Fruit fly (Drosophila melanogaster) whole organism, prepupa: ENCODE data around the gene Pstk.

Experiments used
- CG10631 ChIP-seq: fragments of 200-800 bp; sonication (Bioruptor generic); optimal IDR thresholded peaks from 2 replicates; lab custom pipeline; 2016; ENCODE audit warnings: missing biosample characterization, missing genetic modification characterization
- CG10669 ChIP-seq: fragments of 200-800 bp; sonication (Bioruptor generic); optimal IDR thresholded peaks from 3 replicates; lab custom pipeline; 2018; ENCODE audit warnings: missing biosample characterization, mild to moderate bottlenecking, missing genetic modification characterization, moderate library complexity
- CG11294 ChIP-seq: fragments of 200-800 bp; sonication (Bioruptor generic); IDR thresholded peaks from 2 replicates; pipeline ENCODE4 v1.3.6; 2022; ENCODE audit warnings: missing biosample characterization, missing genetic modification characterization
- CG11762 ChIP-seq: fragments of 200-800 bp; sonication (Bioruptor generic); optimal IDR thresholded peaks from 3 replicates; lab custom pipeline; 2016; ENCODE audit warnings: missing biosample characterization, missing genetic modification characterization; ENCODE audit not compliant: insufficient read depth
- CG16779 ChIP-seq: fragments of 200-800 bp; sonication (Bioruptor generic); optimal IDR thresholded peaks from 3 replicates; lab custom pipeline; 2017; ENCODE audit warnings: missing biosample characterization, mild to moderate bottlenecking, missing genetic modification characterization
- CG3032 ChIP-seq: fragments of 200-800 bp; optimal IDR thresholded peaks from 2 replicates; lab custom pipeline; 2019; ENCODE audit warnings: missing biosample characterization, mild to moderate bottlenecking, missing genetic modification characterization, moderate library complexity
- CG31627 ChIP-seq: fragments of 200-800 bp; sonication (Bioruptor generic); optimal IDR thresholded peaks from 3 replicates; lab custom pipeline; 2016; ENCODE audit warnings: missing biosample characterization, missing genetic modification characterization
- CG3919 ChIP-seq: fragments of 200-800 bp; sonication (Bioruptor generic); optimal IDR thresholded peaks from 3 replicates; lab custom pipeline; 2016; ENCODE audit warnings: missing biosample characterization, missing genetic modification characterization
- CG4318 ChIP-seq: fragments of 200-800 bp; sonication (Bioruptor generic); optimal IDR thresholded peaks from 3 replicates; lab custom pipeline; 2017; ENCODE audit warnings: missing biosample characterization, mild to moderate bottlenecking, missing genetic modification characterization
- CG6163 ChIP-seq: fragments of 200-800 bp; sonication (Bioruptor generic); IDR thresholded peaks from 3 replicates; pipeline ENCODE4 v1.3.6; 2022; ENCODE audit warnings: missing biosample characterization, missing genetic modification characterization
- CG6276 ChIP-seq: fragments of 200-800 bp; sonication (Bioruptor generic); optimal IDR thresholded peaks from 2 replicates; lab custom pipeline; 2017; ENCODE audit warnings: missing biosample characterization, mild to moderate bottlenecking, missing genetic modification characterization
- CG6792 ChIP-seq: fragments of 200-800 bp; sonication (Bioruptor generic); optimal IDR thresholded peaks from 3 replicates; lab custom pipeline; 2016; ENCODE audit warnings: missing biosample characterization, missing genetic modification characterization
- CG6808 ChIP-seq: fragments of 200-800 bp; sonication (Bioruptor generic); optimal IDR thresholded peaks from 3 replicates; lab custom pipeline; 2017; ENCODE audit warnings: missing biosample characterization, missing genetic modification characterization, mild to moderate bottlenecking, moderate library complexity, missing genetic modification reagents
- CG6854 ChIP-seq: fragments of 200-800 bp; sonication (Bioruptor generic); optimal IDR thresholded peaks from 2 replicates; lab custom pipeline; 2017; ENCODE audit warnings: missing biosample characterization, mild to moderate bottlenecking, missing genetic modification characterization
- CG7368 ChIP-seq: fragments of 200-800 bp; sonication (Bioruptor generic); optimal IDR thresholded peaks from 3 replicates; lab custom pipeline; 2016; ENCODE audit warnings: missing biosample characterization, missing genetic modification characterization
- CG8632 ChIP-seq: fragments of 200-800 bp; sonication (Bioruptor generic); optimal IDR thresholded peaks from 3 replicates; lab custom pipeline; 2016; ENCODE audit warnings: missing biosample characterization, missing genetic modification characterization
- CG9139 ChIP-seq: fragments of 200-800 bp; sonication (Bioruptor generic); optimal IDR thresholded peaks from 3 replicates; lab custom pipeline; 2017; ENCODE audit warnings: missing biosample characterization, mild to moderate bottlenecking, missing genetic modification characterization
- Eip75B ChIP-seq: fragments of 200-800 bp; sonication (Bioruptor generic); optimal IDR thresholded peaks from 3 replicates; lab custom pipeline; 2016; ENCODE audit warnings: missing biosample characterization, missing genetic modification characterization
- Eip78C ChIP-seq: fragments of 200-800 bp; sonication (Bioruptor generic); peaks from one replicate; lab custom pipeline; 2016; ENCODE audit warnings: missing biosample characterization, missing genetic modification characterization
- Ets21C ChIP-seq: fragments of 200-800 bp; sonication (Bioruptor generic); optimal IDR thresholded peaks from 3 replicates; lab custom pipeline; 2016; ENCODE audit warnings: missing biosample characterization, missing genetic modification characterization
- Ets96B ChIP-seq: fragments of 200-800 bp; optimal IDR thresholded peaks from 2 replicates; lab custom pipeline; 2019; ENCODE audit warnings: missing biosample characterization, mild to moderate bottlenecking, missing genetic modification characterization, moderate library complexity
- Gug ChIP-seq: fragments of 200-800 bp; sonication (Bioruptor generic); IDR thresholded peaks from 2 replicates; pipeline ENCODE4 v1.3.6; 2022; ENCODE audit warnings: missing biosample characterization, missing genetic modification characterization
- Hr38 ChIP-seq: sonication (Bioruptor generic); optimal IDR thresholded peaks from 2 replicates; lab custom pipeline; 2016; ENCODE audit warnings: missing biosample characterization, missing genetic modification characterization
- Hr4 ChIP-seq: fragments of 200-800 bp; sonication (Bioruptor generic); optimal IDR thresholded peaks from 3 replicates; lab custom pipeline; 2016; ENCODE audit warnings: missing biosample characterization, missing genetic modification characterization
- Met ChIP-seq: fragments of 200-800 bp; sonication (Bioruptor generic); optimal IDR thresholded peaks from 3 replicates; lab custom pipeline; 2016; ENCODE audit warnings: missing biosample characterization, missing genetic modification characterization
- OdsH ChIP-seq: fragments of 200-800 bp; sonication (Bioruptor generic); optimal IDR thresholded peaks from 3 replicates; lab custom pipeline; 2016; ENCODE audit warnings: missing biosample characterization, missing genetic modification characterization
- Smox ChIP-seq: fragments of 200-800 bp; sonication (Bioruptor generic); optimal IDR thresholded peaks from 3 replicates; lab custom pipeline; 2016; ENCODE audit warnings: missing biosample characterization, missing genetic modification characterization
- Sox102F ChIP-seq: fragments of 200-800 bp; sonication (Bioruptor generic); optimal IDR thresholded peaks from 2 replicates; lab custom pipeline; 2016; ENCODE audit warnings: missing biosample characterization, mild to moderate bottlenecking, missing genetic modification characterization
- Sox14 ChIP-seq: fragments of 200-800 bp; sonication (Bioruptor generic); optimal IDR thresholded peaks from 3 replicates; lab custom pipeline; 2016; ENCODE audit warnings: missing biosample characterization, missing genetic modification characterization
- Sox15 ChIP-seq: fragments of 200-800 bp; sonication (Bioruptor generic); optimal IDR thresholded peaks from 3 replicates; lab custom pipeline; 2016; ENCODE audit warnings: missing biosample characterization, missing genetic modification characterization
- achi ChIP-seq: fragments of 200-800 bp; sonication (Bioruptor generic); optimal IDR thresholded peaks from 3 replicates; lab custom pipeline; 2016; ENCODE audit warnings: missing biosample characterization, missing genetic modification characterization
- acj6 ChIP-seq: fragments of 200-800 bp; sonication (Bioruptor generic); optimal IDR thresholded peaks from 3 replicates; lab custom pipeline; 2016; ENCODE audit warnings: missing biosample characterization, missing genetic modification characterization
- cyc ChIP-seq: fragments of 200-800 bp; sonication (Bioruptor generic); optimal IDR thresholded peaks from 3 replicates; lab custom pipeline; 2016; ENCODE audit warnings: missing biosample characterization, missing genetic modification characterization
- dac ChIP-seq: fragments of 200-800 bp; sonication (Bioruptor generic); optimal IDR thresholded peaks from 2 replicates; lab custom pipeline; 2017; ENCODE audit warnings: missing biosample characterization, mild to moderate bottlenecking, missing genetic modification characterization
- dsx ChIP-seq: fragments of 200-800 bp; optimal IDR thresholded peaks from 3 replicates; lab custom pipeline; 2019; ENCODE audit warnings: missing biosample characterization, mild to moderate bottlenecking, missing genetic modification characterization, moderate library complexity; ENCODE audit not compliant: poor library complexity, severe bottlenecking
- esn ChIP-seq: fragments of 200-800 bp; sonication (Bioruptor generic); optimal IDR thresholded peaks from 2 replicates; lab custom pipeline; 2016; ENCODE audit warnings: missing biosample characterization, mild to moderate bottlenecking, missing genetic modification characterization, moderate library complexity
- fd59A ChIP-seq: fragments of 200-800 bp; sonication (Bioruptor generic); optimal IDR thresholded peaks from 2 replicates; lab custom pipeline; 2017; ENCODE audit warnings: missing biosample characterization, mild to moderate bottlenecking, missing genetic modification characterization, missing genetic modification reagents
- lz ChIP-seq: fragments of 200-800 bp; sonication (Bioruptor generic); optimal IDR thresholded peaks from 3 replicates; lab custom pipeline; 2016; ENCODE audit warnings: missing biosample characterization, missing genetic modification characterization
- net ChIP-seq: fragments of 200-800 bp; sonication (Bioruptor generic); optimal IDR thresholded peaks from 3 replicates; lab custom pipeline; 2016; ENCODE audit warnings: missing biosample characterization, missing genetic modification characterization
- salr ChIP-seq, 2 experiments: fragments of 200-800 bp; sonication (Bioruptor generic); optimal IDR thresholded peaks; 3 replicates each; lab custom pipeline; 2016 to 2018; ENCODE audit warnings: missing biosample characterization in 2 of 2, missing genetic modification characterization in 2 of 2, mild to moderate bottlenecking in 1 of 2
- spab ChIP-seq: fragments of 200-800 bp; sonication (Bioruptor generic); optimal IDR thresholded peaks from 2 replicates; lab custom pipeline; 2017; ENCODE audit warnings: missing biosample characterization, mild to moderate bottlenecking, missing genetic modification characterization, missing genetic modification reagents
- ss ChIP-seq, 2 experiments: fragments of 200-800 bp; sonication (Bioruptor generic); optimal IDR thresholded peaks; 2 replicates in 1 of 2; 3 replicates in 1 of 2; lab custom pipeline; 2017 to 2018; ENCODE audit warnings: mild to moderate bottlenecking in 2 of 2, missing biosample characterization in 2 of 2, missing genetic modification characterization in 2 of 2, moderate library complexity in 1 of 2
- vri ChIP-seq: fragments of 200-800 bp; sonication (Bioruptor generic); optimal IDR thresholded peaks from 3 replicates; lab custom pipeline; 2016; ENCODE audit warnings: missing biosample characterization, mild to moderate bottlenecking, missing genetic modification characterization

Pstk gene

dm6 chrX:19597684-19598363 is 20.5 kb downstream of the Pstk start, which contains the start of gene RpS10b (continued):
- TF ChIP-seq CG10631 (peak; percentile 31), cyc (GFP tag; lab: Kevin White, UChicago) (peak; percentile 84), Eip78C (GFP tag; lab: Kevin White, UChicago) (peak; percentile 94), CG7368 (GFP tag; lab: Kevin White, UChicago) (peak; percentile 86), Eip75B (GFP tag; lab: Kevin White, UChicago) (peak; percentile 75), net (peak; percentile 89), Ets96B (tag; lab: Kevin White, UChicago) (peak; percentile 17), CG6792 (GFP tag; lab: Kevin White, UChicago) (peak; percentile 81), Ets21C (peak; percentile 50), lz (peak; percentile 84), CG8632 (peak; percentile 84), Hr38 (GFP tag; lab: Kevin White, UChicago) (no peak), OdsH (GFP tag; lab: Kevin White, UChicago) (peak; percentile 76), Met (GFP tag; lab: Kevin White, UChicago) (peak; percentile 90), Smox (GFP tag; lab: Kevin White, UChicago) (peak; percentile 72), CG9139 (peak; percentile 89), CG6808 (GFP tag; lab: Kevin White, UChicago) (peak; percentile 78), Gug (GFP tag; lab: Robert Waterston, UW) (no peak), Sox14 (peak; percentile 79), CG11294 (GFP tag; lab: Robert Waterston, UW) (no peak), CG3032 (tag; lab: Kevin White, UChicago) (peak; percentile 47), salr (GFP tag; optimal IDR thresholded peaks at IDR 0.05; lab: Kevin White, UChicago) (peak; percentile 38 to 81), Sox102F (GFP tag; lab: Kevin White, UChicago) (peak; percentile 88), CG31627 (peak; percentile 77), CG10669 (GFP tag; lab: Kevin White, UChicago) (peak; percentile 81), dac (GFP tag; lab: Kevin White, UChicago) (no peak), CG6854 (GFP tag; lab: Kevin White, UChicago) (peak; percentile 98), dsx (GFP tag; lab: Kevin White, UChicago) (peak; percentile 17), fd59A (peak; percentile 74), CG3919 (peak; percentile 90), Hr4 (GFP tag; lab: Kevin White, UChicago) (peak; percentile 22)

- TF ChIP-seq CG6163 (GFP tag; lab: Robert Waterston, UW), result no peak
Observed at dm6 chrX:19595862-19596261, 22.5 kb downstream of the Pstk start.

- no peak for TF ChIP-seq ss (GFP tag; optimal IDR thresholded peaks at IDR 0.05; lab: Kevin White, UChicago)
- TF ChIP-seq CG10669 (GFP tag; lab: Kevin White, UChicago), result no peak
- TF ChIP-seq CG6163 (GFP tag; lab: Robert Waterston, UW), result no peak
- TF ChIP-seq CG6276 (GFP tag; lab: Kevin White, UChicago), result no peak
Observed at dm6 chrX:19592309-19592708, 26.0 kb downstream of the Pstk start, which contains the start of gene CG14205. TSS of gene CG14205 (plus strand) at chrX:19592609.

- no peak for TF ChIP-seq vri (GFP tag; lab: Kevin White, UChicago)
- no peak for TF ChIP-seq Sox15 (GFP tag; lab: Kevin White, UChicago)
- no peak for TF ChIP-seq CG11762 (GFP tag; lab: Kevin White, UChicago)
- TF ChIP-seq net, result no peak
- TF ChIP-seq CG3919, result no peak
- TF ChIP-seq spab, result no peak
- no peak for TF ChIP-seq achi
- TF ChIP-seq Ets21C, result no peak
- TF ChIP-seq lz, result no peak
- no peak for TF ChIP-seq CG10669 (GFP tag; lab: Kevin White, UChicago)
- no peak for TF ChIP-seq acj6 (GFP tag; lab: Kevin White, UChicago)
- TF ChIP-seq Sox102F (GFP tag; lab: Kevin White, UChicago), result no peak
- no peak for TF ChIP-seq CG16779 (tag; lab: Kevin White, UChicago)
- no peak for TF ChIP-seq Smox (GFP tag; lab: Kevin White, UChicago)
- no peak for TF ChIP-seq Hr38 (GFP tag; lab: Kevin White, UChicago)
- TF ChIP-seq esn, result no peak
- no peak for TF ChIP-seq CG11294 (GFP tag; lab: Robert Waterston, UW)
- no peak for TF ChIP-seq Ets96B (tag; lab: Kevin White, UChicago)
- TF ChIP-seq CG9139, result no peak
- TF ChIP-seq CG4318 (GFP tag; lab: Kevin White, UChicago), result no peak
Observed at dm6 chrX:19590579-19590978, 27.8 kb downstream of the Pstk start.
